Worm (Caenorhabditis elegans): Measurements from ENCODE around the gene clec-74.

The clec-74 gene

ce11 chrIV:3956095-3956494 lies 710 bp upstream of the clec-74 start, which contains the start of gene clec-73:
Gene clec-73, minus strand, starts transcription at chrIV:3956195.
- TF ChIP-seq alr-1 (tag; optimal IDR thresholded peaks at IDR 0.05; ENCODE audit: borderline replicate concordance) = no peak
- TF ChIP-seq sptf-1 (tag; optimal IDR thresholded peaks at IDR 0.05) = no peak
- TF ChIP-seq mab-9 (GFP tag; IDR thresholded peaks at IDR 0.05) = no peak
- TF ChIP-seq pqm-1 (tag; optimal IDR thresholded peaks at IDR 0.05) = no peak
- no peak for TF ChIP-seq dpl-1 (GFP tag; optimal IDR thresholded peaks at IDR 0.05)
- no peak for TF ChIP-seq nhr-28 (tag; optimal IDR thresholded peaks at IDR 0.05)
- no peak for TF ChIP-seq elt-2 (tag; optimal IDR thresholded peaks at IDR 0.05)
- no peak for TF ChIP-seq jun-1 (tag; optimal IDR thresholded peaks at IDR 0.05)
- no peak for TF ChIP-seq sup-37 (GFP tag; optimal IDR thresholded peaks at IDR 0.05)
- TF ChIP-seq rnt-1 (tag; optimal IDR thresholded peaks at IDR 0.05) = no peak
- no peak for TF ChIP-seq elt-3 (tag; optimal IDR thresholded peaks at IDR 0.05)

- TF ChIP-seq lin-15B (tag; optimal IDR thresholded peaks at IDR 0.05) (no peak), fkh-4 (tag; optimal IDR thresholded peaks at IDR 0.05; ENCODE audit: borderline replicate concordance) (no peak), unc-30 (tag; optimal IDR thresholded peaks at IDR 0.05) (no peak), aha-1 (tag; optimal IDR thresholded peaks at IDR 0.05) (no peak), lin-35 (GFP tag; optimal IDR thresholded peaks at IDR 0.05) (no peak), elt-2 (tag; optimal IDR thresholded peaks at IDR 0.05) (peak; percentile 70)
These were observed 3.6 kb downstream of the clec-74 start, which contains the start of gene clec-75 for ce11 chrIV:3960396-3960795. Gene clec-75, plus strand, starts transcription at chrIV:3960734.

ce11 chrIV:3962584-3962983 lies 5.8 kb downstream of the clec-74 start, which contains the start of gene Y46C8AM.1:
Gene Y46C8AM.1, plus strand, starts transcription at chrIV:3962884.
- TF ChIP-seq sox-4 (tag; optimal IDR thresholded peaks at IDR 0.05) = no peak
- TF ChIP-seq elt-2 (tag; optimal IDR thresholded peaks at IDR 0.05) = no peak
- TF ChIP-seq nhr-11 (tag; optimal IDR thresholded peaks at IDR 0.05) = no peak
- TF ChIP-seq efl-3 (GFP tag; optimal IDR thresholded peaks at IDR 0.05) = no peak
- no peak for TF ChIP-seq nhr-28 (tag; optimal IDR thresholded peaks at IDR 0.05)
- TF ChIP-seq tlp-1 (tag; optimal IDR thresholded peaks at IDR 0.05) = no peak
- TF ChIP-seq nhr-47 (tag; optimal IDR thresholded peaks at IDR 0.05) = no peak
- no peak for TF ChIP-seq sup-37 (GFP tag; optimal IDR thresholded peaks at IDR 0.05)
- TF ChIP-seq ama-1 (optimal IDR thresholded peaks at IDR 0.05) = no peak
- TF ChIP-seq efl-1 (optimal IDR thresholded peaks at IDR 0.05) = no peak
- TF ChIP-seq efl-1 (GFP tag; optimal IDR thresholded peaks at IDR 0.05 in 1 of 2) = no peak
- no peak for TF ChIP-seq lin-39 (tag; optimal IDR thresholded peaks at IDR 0.05)
- TF ChIP-seq pax-3 (tag; optimal IDR thresholded peaks at IDR 0.05) = no peak
- TF ChIP-seq nhr-12 (tag; optimal IDR thresholded peaks at IDR 0.05) = no peak
- no peak for TF ChIP-seq ztf-4 (tag; optimal IDR thresholded peaks at IDR 0.05)
- TF ChIP-seq lin-35 (GFP tag; optimal IDR thresholded peaks at IDR 0.05) = no peak

- TF ChIP-seq isw-1 (GFP tag; IDR thresholded peaks at IDR 0.05) (no peak), ztf-4 (tag; optimal IDR thresholded peaks at IDR 0.05) (no peak), elt-2 (tag; optimal IDR thresholded peaks at IDR 0.05) (peak; percentile 79), lin-35 (GFP tag; optimal IDR thresholded peaks at IDR 0.05) (peak in 1 of 2 experiments; percentile 11), efl-1 (optimal IDR thresholded peaks at IDR 0.05) (no peak), efl-1 (GFP tag; optimal IDR thresholded peaks at IDR 0.05 in 1 of 2) (peak in 1 of 2 experiments; percentile 71)
These were observed 6.7 kb downstream of the clec-74 start for ce11 chrIV:3963498-3963897.

- TF ChIP-seq aha-1 (tag; optimal IDR thresholded peaks at IDR 0.05) (no peak), fkh-4 (tag; optimal IDR thresholded peaks at IDR 0.05; ENCODE audit: borderline replicate concordance) (no peak), unc-98 (GFP tag; IDR thresholded peaks at IDR 0.05) (no peak), lin-35 (GFP tag; optimal IDR thresholded peaks at IDR 0.05) (peak in 1 of 2 experiments; percentile 2), mef-2 (tag; optimal IDR thresholded peaks at IDR 0.05) (no peak), elt-2 (tag; optimal IDR thresholded peaks at IDR 0.05) (peak; percentile 82)
These were observed 8.2 kb downstream of the clec-74 start, which contains the start of gene clec-76 for ce11 chrIV:3965013-3965412. Gene clec-76, plus strand, starts transcription at chrIV:3965246.

ce11 chrIV:3973049-3973448 lies 16.2 kb downstream of the clec-74 start, which contains the start of gene clec-79:
Gene clec-79, plus strand, starts transcription at chrIV:3973349.
- TF ChIP-seq rnt-1 (tag; optimal IDR thresholded peaks at IDR 0.05) (no peak), pax-3 (tag; optimal IDR thresholded peaks at IDR 0.05) (no peak), hpl-2 (GFP tag; optimal IDR thresholded peaks at IDR 0.05) (no peak), ztf-11 (tag; optimal IDR thresholded peaks at IDR 0.05) (no peak), zip-4 (GFP tag; optimal IDR thresholded peaks at IDR 0.05) (no peak), nhr-237 (tag; optimal IDR thresholded peaks at IDR 0.05) (no peak), zag-1 (tag; optimal IDR thresholded peaks at IDR 0.05) (no peak)
